Worm (Caenorhabditis elegans) whole organism, midembryonic: Measurements from ENCODE around the gene men-1.

Experiments
- T22C8.4 ChIP-seq: fragments of 200-800 bp; sonication (Bioruptor generic); IDR thresholded peaks from 2 replicates; pipeline ENCODE4 v1.3.6; 2022; ENCODE audit warnings: missing genetic modification characterization, missing compliant biosample characterization
- cog-1 ChIP-seq: sonication (generic microtip); optimal IDR thresholded peaks from 2 replicates; lab custom pipeline; 2016; ENCODE audit warnings: missing genetic modification characterization, missing compliant biosample characterization
- flt-1 ChIP-seq: fragments of 200-800 bp; sonication (Bioruptor generic); IDR thresholded peaks from 2 replicates; pipeline ENCODE4 v1.3.6; 2022; ENCODE audit warnings: missing genetic modification characterization, missing compliant biosample characterization
- klf-2 ChIP-seq: fragments of 200-800 bp; sonication (Bioruptor generic); conservative IDR thresholded peaks from 2 replicates; pipeline ENCODE4 v1.3.6; 2022; ENCODE audit warnings: missing genetic modification reagents, missing genetic modification characterization, missing compliant biosample characterization
- med-1 ChIP-seq: sonication (generic microtip); optimal IDR thresholded peaks from 2 replicates; lab custom pipeline; 2017; ENCODE audit warnings: missing genetic modification characterization, mild to moderate bottlenecking, missing compliant biosample characterization, antibody characterized with exemption, missing genetic modification reagents; ENCODE audit not compliant: insufficient read depth
- ref-1 ChIP-seq: fragments of 200-800 bp; sonication (Bioruptor generic); conservative IDR thresholded peaks from 2 replicates; pipeline ENCODE4 v1.3.6; 2022; ENCODE audit warnings: missing genetic modification reagents, missing genetic modification characterization, missing compliant biosample characterization
- ztf-23 ChIP-seq: fragments of 200-800 bp; sonication (Bioruptor generic); IDR thresholded peaks from 2 replicates; pipeline ENCODE4 v1.3.6; 2022; ENCODE audit warnings: missing genetic modification reagents, missing genetic modification characterization, missing compliant biosample characterization
- ztf-29 ChIP-seq: fragments of 200-800 bp; sonication (Bioruptor generic); IDR thresholded peaks from 2 replicates; pipeline ENCODE4 v1.3.6; 2022; ENCODE audit warnings: missing genetic modification reagents, missing genetic modification characterization, missing compliant biosample characterization

ce11 chrII:14176642-14177041 lies 57.3 kb downstream of the men-1 start:
- TF ChIP-seq ref-1 = no peak
- TF ChIP-seq flt-1 (GFP tag; lab: Robert Waterston, UW) = no peak
- no peak for TF ChIP-seq T22C8.4
- no peak for TF ChIP-seq ztf-29 (GFP tag; lab: Robert Waterston, UW)
- TF ChIP-seq med-1 (GFP tag; lab: Kevin White, UChicago) = no peak
- no peak for TF ChIP-seq klf-2 (GFP tag; lab: Robert Waterston, UW)
- no peak for TF ChIP-seq cog-1
- no peak for TF ChIP-seq ztf-23
